Worm (Caenorhabditis elegans): ENCODE measurements around the gene F18C5.5.

The F18C5.5 gene

DNA sequence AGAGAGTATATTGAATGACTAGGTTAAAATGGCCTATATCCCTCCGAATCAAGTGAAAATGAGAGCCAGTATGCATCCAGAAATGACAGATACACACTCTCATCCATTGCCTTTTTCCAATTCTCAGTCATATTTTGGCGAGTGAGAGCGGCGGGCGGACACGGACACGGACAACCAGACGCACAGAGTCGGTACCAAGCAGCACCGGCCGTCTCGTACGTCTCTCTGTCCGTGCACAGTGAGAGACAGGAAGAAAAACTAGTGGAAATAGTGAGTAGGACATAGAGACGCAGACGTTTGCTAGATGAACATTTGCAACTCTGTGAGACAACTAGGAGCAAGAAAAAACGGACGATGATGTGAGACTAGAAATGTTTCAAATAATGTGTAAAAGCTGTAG, 3.3 kb downstream of the F18C5.5 start:
- TF ChIP-seq B0310.2 (tag; optimal IDR thresholded peaks at IDR 0.05) (no peak), pes-1 (GFP tag; IDR thresholded peaks at IDR 0.05) (no peak), aly-1 (tag; optimal IDR thresholded peaks at IDR 0.05) (no peak), ets-7 (tag; optimal IDR thresholded peaks at IDR 0.05) (no peak)

DNA sequence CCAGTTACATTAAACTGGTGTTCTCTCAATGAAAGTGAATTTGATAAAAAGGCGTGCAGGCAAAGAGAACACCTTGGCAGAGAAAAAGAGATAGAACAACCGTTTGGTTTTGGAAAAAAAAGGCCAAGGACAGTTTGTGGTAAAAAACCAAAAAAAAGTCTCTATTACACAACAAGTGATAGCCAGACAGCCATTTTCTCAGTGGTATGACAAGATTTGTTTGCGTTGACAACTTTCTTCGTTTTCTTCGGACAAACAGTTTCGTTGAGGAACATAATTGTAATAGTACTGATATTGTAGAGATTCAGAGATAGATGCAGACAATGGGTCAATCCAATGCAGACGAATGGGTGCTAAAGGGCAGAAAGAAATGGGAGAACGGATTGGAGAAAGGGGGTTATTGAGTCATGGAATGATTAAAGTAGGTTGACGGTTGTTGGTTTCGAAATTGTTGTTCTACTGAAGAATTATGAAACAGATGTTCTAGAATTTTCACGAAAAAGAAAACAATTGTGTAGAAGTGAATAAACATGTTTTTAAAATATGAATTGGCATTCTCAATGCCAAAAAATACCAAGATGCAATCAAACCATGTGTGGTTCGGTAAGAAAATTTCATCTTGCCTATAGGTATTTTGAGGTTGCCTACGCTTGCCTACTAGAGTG, 4.2 kb downstream of the F18C5.5 start:
- no peak for TF ChIP-seq tra-4 (tag; optimal IDR thresholded peaks at IDR 0.05)
- no peak for TF ChIP-seq scrt-1 (GFP tag; IDR thresholded peaks at IDR 0.05)
- TF ChIP-seq ceh-13 (GFP tag; optimal IDR thresholded peaks at IDR 0.05) = no peak
- TF ChIP-seq hnd-1 (tag; optimal IDR thresholded peaks at IDR 0.05) = no peak
- no peak for TF ChIP-seq ets-7 (tag; optimal IDR thresholded peaks at IDR 0.05)
- TF ChIP-seq ama-1 (optimal IDR thresholded peaks at IDR 0.05) = no peak
- no peak for TF ChIP-seq F13C5.2 (tag; optimal IDR thresholded peaks at IDR 0.05)

DNA sequence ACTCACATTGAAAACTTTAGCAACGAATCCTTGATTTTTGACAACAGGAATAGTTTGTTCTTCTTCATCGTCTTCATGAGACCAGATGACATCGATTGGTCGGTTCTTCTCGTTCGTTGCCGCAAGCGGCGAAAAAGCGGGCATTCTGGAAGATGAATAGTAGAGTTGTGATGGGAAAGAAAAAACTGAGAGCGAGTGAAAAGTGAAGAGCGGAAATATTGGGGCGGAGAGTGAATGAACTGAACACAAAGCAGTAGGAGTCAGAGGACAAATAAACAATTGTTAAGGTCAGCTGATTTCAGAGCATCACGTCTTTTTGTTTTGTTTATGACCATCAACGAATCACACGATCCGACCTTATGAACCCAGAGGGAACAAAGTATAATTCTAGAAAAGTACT, 5.2 kb downstream of the F18C5.5 start, which contains the start of gene F18C5.10:
F18C5.10 (minus strand) TSS at position 145 of the 400 bp plus-strand sequence.
- no peak for TF ChIP-seq ets-7 (tag; optimal IDR thresholded peaks at IDR 0.05)
- no peak for TF ChIP-seq aly-1 (tag; optimal IDR thresholded peaks at IDR 0.05)
- no peak for TF ChIP-seq scrt-1 (GFP tag; IDR thresholded peaks at IDR 0.05)
- TF ChIP-seq hmbx-1 (tag; optimal IDR thresholded peaks at IDR 0.05) = no peak
- TF ChIP-seq hnd-1 (tag; optimal IDR thresholded peaks at IDR 0.05) = no peak
- no peak for TF ChIP-seq flt-1 (GFP tag; IDR thresholded peaks at IDR 0.05)
- no peak for TF ChIP-seq sea-1 (GFP tag; conservative IDR thresholded peaks at IDR 0.05)
- TF ChIP-seq tbx-37 (GFP tag; conservative IDR thresholded peaks at IDR 0.05) = no peak
- TF ChIP-seq hmg-4 (GFP tag; optimal IDR thresholded peaks at IDR 0.05) = no peak
- TF ChIP-seq tbx-11 (GFP tag; IDR thresholded peaks at IDR 0.05) = no peak
- no peak for TF ChIP-seq ceh-36 (tag; optimal IDR thresholded peaks at IDR 0.05)
- no peak for TF ChIP-seq pes-1 (GFP tag; IDR thresholded peaks at IDR 0.05)
- TF ChIP-seq ceh-13 (GFP tag; optimal IDR thresholded peaks at IDR 0.05) = no peak
- TF ChIP-seq F13C5.2 (tag; optimal IDR thresholded peaks at IDR 0.05) = no peak
- no peak for TF ChIP-seq tra-4 (tag; optimal IDR thresholded peaks at IDR 0.05)
- TF ChIP-seq B0310.2 (tag; optimal IDR thresholded peaks at IDR 0.05) = no peak

DNA sequence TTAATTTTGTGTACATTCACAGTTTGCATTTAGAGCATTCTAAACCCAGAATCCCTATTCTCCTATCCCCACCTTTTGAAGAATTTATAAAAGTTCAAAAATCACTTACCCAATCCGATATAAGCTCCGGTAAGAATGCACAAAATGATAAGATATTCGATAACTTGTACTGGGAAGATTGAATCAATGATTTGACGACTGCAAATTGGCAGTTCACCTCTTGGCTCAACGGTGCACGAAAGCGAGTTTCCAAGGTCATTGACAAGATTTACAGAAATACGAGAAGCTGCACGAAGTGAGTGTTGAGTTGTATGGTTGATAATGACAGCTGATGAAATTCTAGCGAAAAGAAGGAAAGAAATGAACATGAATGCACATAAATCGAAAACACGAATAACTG, 6.2 kb downstream of the F18C5.5 start:
- TF ChIP-seq F13C5.2 (tag; optimal IDR thresholded peaks at IDR 0.05) = no peak
- no peak for TF ChIP-seq ets-7 (tag; optimal IDR thresholded peaks at IDR 0.05)
- TF ChIP-seq aly-1 (tag; optimal IDR thresholded peaks at IDR 0.05) = no peak
- no peak for TF ChIP-seq ama-1 (optimal IDR thresholded peaks at IDR 0.05)
- no peak for TF ChIP-seq tbx-37 (GFP tag; conservative IDR thresholded peaks at IDR 0.05)
- TF ChIP-seq flt-1 (GFP tag; IDR thresholded peaks at IDR 0.05) = no peak

DNA sequence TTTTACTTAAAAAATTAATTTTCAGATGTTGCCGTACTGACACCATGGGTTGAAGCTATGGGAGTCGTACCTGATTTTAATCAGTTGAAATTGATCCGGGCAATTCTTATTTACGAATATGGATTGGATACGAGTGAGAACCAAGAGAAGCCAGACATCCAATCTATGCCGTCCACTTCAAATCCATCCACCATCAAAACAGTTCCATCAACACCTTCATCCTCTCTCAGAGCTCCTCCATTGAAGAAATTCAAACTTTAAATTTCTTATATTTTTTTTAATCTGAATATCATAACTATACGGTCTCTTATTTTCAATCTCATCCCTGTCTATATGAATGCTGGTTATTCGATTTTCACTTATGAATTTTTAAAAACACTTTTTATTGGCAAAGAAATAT, 7.6 kb downstream of the F18C5.5 start:
- TF ChIP-seq F13C5.2 (tag; optimal IDR thresholded peaks at IDR 0.05) = no peak
- TF ChIP-seq hnd-1 (tag; optimal IDR thresholded peaks at IDR 0.05) = no peak
- TF ChIP-seq ceh-36 (tag; optimal IDR thresholded peaks at IDR 0.05) = no peak
- TF ChIP-seq tbx-37 (GFP tag; conservative IDR thresholded peaks at IDR 0.05) = no peak
- no peak for TF ChIP-seq sea-1 (GFP tag; conservative IDR thresholded peaks at IDR 0.05)
- no peak for TF ChIP-seq scrt-1 (GFP tag; IDR thresholded peaks at IDR 0.05)
- no peak for TF ChIP-seq ceh-13 (GFP tag; optimal IDR thresholded peaks at IDR 0.05)
- TF ChIP-seq flt-1 (GFP tag; IDR thresholded peaks at IDR 0.05) = no peak
- TF ChIP-seq ama-1 (optimal IDR thresholded peaks at IDR 0.05) = no peak
- no peak for TF ChIP-seq B0310.2 (tag; optimal IDR thresholded peaks at IDR 0.05)
- TF ChIP-seq hmg-4 (GFP tag; optimal IDR thresholded peaks at IDR 0.05) = no peak
- no peak for TF ChIP-seq tra-4 (tag; optimal IDR thresholded peaks at IDR 0.05)
- TF ChIP-seq hmbx-1 (tag; optimal IDR thresholded peaks at IDR 0.05) = no peak

DNA sequence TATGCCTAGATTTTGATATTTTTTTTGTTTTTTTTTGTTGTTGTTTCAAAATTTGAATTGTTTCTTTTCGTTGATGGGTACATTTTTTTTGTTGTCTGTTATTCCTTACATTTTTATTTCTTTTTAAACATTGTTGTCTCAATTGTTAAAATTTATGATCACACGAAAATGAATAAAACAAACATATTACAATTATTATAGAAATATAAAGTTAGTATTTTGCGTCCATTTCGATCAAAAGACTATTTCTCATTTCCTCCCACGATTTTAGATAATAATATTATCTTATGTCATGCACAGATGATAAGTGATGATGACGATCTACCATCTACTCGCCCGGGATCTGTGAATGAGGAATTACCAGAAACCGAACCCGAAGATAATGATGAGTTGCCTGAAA, 11.9 kb downstream of the F18C5.5 start, which contains the start of gene wrn-1:
wrn-1 (plus strand) TSS at position 301 of the 400 bp plus-strand sequence.
- no peak for TF ChIP-seq tra-4 (tag; optimal IDR thresholded peaks at IDR 0.05)
- TF ChIP-seq tbx-37 (GFP tag; conservative IDR thresholded peaks at IDR 0.05) = no peak
- no peak for TF ChIP-seq pes-1 (GFP tag; IDR thresholded peaks at IDR 0.05)
- no peak for TF ChIP-seq ceh-13 (GFP tag; optimal IDR thresholded peaks at IDR 0.05)
- no peak for TF ChIP-seq hmg-4 (GFP tag; optimal IDR thresholded peaks at IDR 0.05)

DNA sequence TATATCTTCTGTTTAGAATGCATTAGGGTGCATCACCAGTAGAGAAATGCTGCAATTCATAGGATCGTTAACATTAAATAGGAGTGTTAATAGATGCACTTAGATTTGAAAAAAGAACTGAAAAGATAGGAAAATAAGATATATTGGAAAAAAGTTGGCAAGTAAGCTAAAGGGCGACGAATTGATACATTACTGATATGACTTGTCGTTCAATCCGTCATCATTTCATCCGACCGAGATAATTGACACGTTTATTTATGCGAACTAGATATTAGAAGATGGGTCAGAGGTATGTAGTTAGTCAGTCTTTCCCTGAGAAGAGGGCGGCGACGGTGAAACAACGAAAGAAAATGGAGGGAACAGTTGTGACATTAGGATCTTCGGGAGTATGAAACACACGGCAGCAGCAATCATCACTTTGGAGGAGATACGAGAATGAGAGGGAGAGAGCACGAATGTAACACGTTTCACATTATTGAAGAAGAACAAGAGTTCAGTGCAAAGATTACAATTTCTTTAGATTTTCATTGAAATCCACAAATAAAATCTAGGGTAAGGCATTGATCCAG, 21.6 kb downstream of the F18C5.5 start, which contains the start of gene lron-15:
lron-15 (minus strand) TSS at position 51 of the 569 bp plus-strand sequence.
- no peak for TF ChIP-seq tbx-37 (GFP tag; conservative IDR thresholded peaks at IDR 0.05)
- TF ChIP-seq hnd-1 (tag; optimal IDR thresholded peaks at IDR 0.05) = no peak
- no peak for TF ChIP-seq flt-1 (GFP tag; IDR thresholded peaks at IDR 0.05)
- no peak for TF ChIP-seq sea-1 (GFP tag; conservative IDR thresholded peaks at IDR 0.05)
- no peak for TF ChIP-seq ceh-36 (tag; optimal IDR thresholded peaks at IDR 0.05)
- TF ChIP-seq aly-1 (tag; optimal IDR thresholded peaks at IDR 0.05) = no peak
- TF ChIP-seq tra-4 (tag; optimal IDR thresholded peaks at IDR 0.05) = no peak
- TF ChIP-seq ets-7 (tag; optimal IDR thresholded peaks at IDR 0.05) = no peak
- no peak for TF ChIP-seq F13C5.2 (tag; optimal IDR thresholded peaks at IDR 0.05)
- TF ChIP-seq scrt-1 (GFP tag; IDR thresholded peaks at IDR 0.05) = no peak
- no peak for TF ChIP-seq tbx-11 (GFP tag; IDR thresholded peaks at IDR 0.05)
- TF ChIP-seq hmg-4 (GFP tag; optimal IDR thresholded peaks at IDR 0.05) = no peak
- no peak for TF ChIP-seq ceh-13 (GFP tag; optimal IDR thresholded peaks at IDR 0.05)
- no peak for TF ChIP-seq hmbx-1 (tag; optimal IDR thresholded peaks at IDR 0.05)
- no peak for TF ChIP-seq B0310.2 (tag; optimal IDR thresholded peaks at IDR 0.05)
- no peak for TF ChIP-seq pes-1 (GFP tag; IDR thresholded peaks at IDR 0.05)
- TF ChIP-seq ama-1 (optimal IDR thresholded peaks at IDR 0.05) = no peak

DNA sequence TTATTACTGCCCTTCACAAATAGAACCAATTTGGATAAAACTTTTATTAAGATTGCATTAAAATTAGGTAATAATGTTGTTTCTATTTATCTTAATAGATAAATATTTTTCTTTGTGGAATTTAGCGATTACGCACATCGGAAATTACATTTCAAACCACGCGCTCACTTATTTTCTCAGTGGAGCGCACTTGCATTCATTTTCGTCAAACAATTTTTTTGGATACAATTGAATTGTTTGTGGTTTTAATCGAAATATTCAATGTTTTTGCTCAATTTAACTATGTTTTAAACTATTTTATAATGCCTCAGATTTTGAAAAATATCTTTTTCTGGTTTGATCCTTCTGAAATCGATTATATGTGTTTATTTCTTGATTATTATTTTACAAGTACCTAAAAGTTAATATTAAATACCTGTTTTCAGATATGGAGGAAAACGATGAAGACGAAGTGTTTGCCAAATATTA, 30.5 kb downstream of the F18C5.5 start, which contains the start of gene utp-20:
utp-20 (plus strand) TSS at position 418 of the 468 bp plus-strand sequence.
- TF ChIP-seq ceh-36 (tag; optimal IDR thresholded peaks at IDR 0.05) (no peak), F13C5.2 (tag; optimal IDR thresholded peaks at IDR 0.05) (peak; percentile 5)
